Fruit fly (Drosophila melanogaster): Measurements from ENCODE around the gene CG5282.

The CG5282 gene

dm6 chr3L:20471499-20472313 is 45.8 kb upstream of the CG5282 start (continued):
- peak; percentile 72 for TF ChIP-seq CG12236 (GFP tag; optimal IDR thresholded peaks at IDR 0.05)
- no peak for TF ChIP-seq cas (GFP tag; IDR thresholded peaks at IDR 0.05)
- no peak for TF ChIP-seq sob (GFP tag; IDR thresholded peaks at IDR 0.05)
- peak; percentile 95 for TF ChIP-seq sens (GFP tag)
- no peak for TF ChIP-seq klu (GFP tag; IDR thresholded peaks at IDR 0.05)
- peak; percentile 7 for TF ChIP-seq CG4424 (GFP tag; optimal IDR thresholded peaks at IDR 0.05)
- peak; percentile 33 for TF ChIP-seq Nf-YB (GFP tag; optimal IDR thresholded peaks at IDR 0.05)
- peak; percentile 46 for TF ChIP-seq CG9609 (GFP tag; optimal IDR thresholded peaks at IDR 0.05)
- TF ChIP-seq bowl (GFP tag; IDR thresholded peaks at IDR 0.05) = 0 out of 2 replicates have a peak, but pooled peaks have one; percentile 22
- TF ChIP-seq CG12659 (GFP tag; optimal IDR thresholded peaks at IDR 0.05) = peak; percentile 25
- no peak for TF ChIP-seq abd-A (tag; optimal IDR thresholded peaks at IDR 0.05)
- 0 out of 3 replicates have a peak, but pooled peaks have one; percentile 56 for TF ChIP-seq otp (GFP tag; IDR thresholded peaks at IDR 0.05)
- peak; percentile 60 for TF ChIP-seq NC2α (GFP tag; optimal IDR thresholded peaks at IDR 0.05)
- TF ChIP-seq Oaz (GFP tag; IDR thresholded peaks at IDR 0.05) = no peak
- TF ChIP-seq CG6175 (GFP tag; IDR thresholded peaks at IDR 0.05) = no peak
- peak; percentile 12 for TF ChIP-seq trh (GFP tag; optimal IDR thresholded peaks at IDR 0.05)
- peak; percentile 70 for TF ChIP-seq dmrt11E (tag; optimal IDR thresholded peaks at IDR 0.05)
- TF ChIP-seq CG1233 (GFP tag; optimal IDR thresholded peaks at IDR 0.05) = peak; percentile 69
- peak; percentile 25 for TF ChIP-seq zen (tag; optimal IDR thresholded peaks at IDR 0.05)
- TF ChIP-seq CG10654 (GFP tag; optimal IDR thresholded peaks at IDR 0.05) = peak; percentile 46
- peak; percentile 30 for TF ChIP-seq CG12219 (GFP tag; optimal IDR thresholded peaks at IDR 0.05)
- peak; percentile 46 for TF ChIP-seq da (GFP tag; optimal IDR thresholded peaks at IDR 0.05)
- peak; percentile 61; the same call in 1 of the 2 replicates for TF ChIP-seq CG31441 (GFP tag; IDR thresholded peaks at IDR 0.05)
- peak; percentile 53 for TF ChIP-seq CG18619 (GFP tag; optimal IDR thresholded peaks at IDR 0.05)
- TF ChIP-seq jumu (GFP tag; optimal IDR thresholded peaks at IDR 0.05) = peak; percentile 38
- TF ChIP-seq Xrp1 (GFP tag; IDR thresholded peaks at IDR 0.05) = peak; percentile 57
- TF ChIP-seq ci (GFP tag; IDR thresholded peaks at IDR 0.05) = peak; percentile 86
- peak; percentile 21; the same call in 1 of the 2 replicates for TF ChIP-seq CG4360 (GFP tag; IDR thresholded peaks at IDR 0.05)
- TF ChIP-seq sna (GFP tag; IDR thresholded peaks at IDR 0.05; ENCODE audit: partially characterized antibody) = no peak
- no peak for TF ChIP-seq NFAT (GFP tag; IDR thresholded peaks at IDR 0.05)
- peak; percentile 32 for TF ChIP-seq ewg (GFP tag; optimal IDR thresholded peaks at IDR 0.05)
- TF ChIP-seq bab2 (GFP tag; optimal IDR thresholded peaks at IDR 0.05) = peak; percentile 81
- peak; percentile 50 for TF ChIP-seq p53 (GFP tag; optimal IDR thresholded peaks at IDR 0.05)
- peak; percentile 57 for TF ChIP-seq CG13296 (GFP tag; optimal IDR thresholded peaks at IDR 0.05)
- peak; percentile 34 for TF ChIP-seq HLH54F (GFP tag; optimal IDR thresholded peaks at IDR 0.05)
- TF ChIP-seq grau (tag; optimal IDR thresholded peaks at IDR 0.05) = peak; percentile 54
- peak; percentile 48 for TF ChIP-seq MTF-1 (GFP tag; optimal IDR thresholded peaks at IDR 0.05; ENCODE audit: borderline replicate concordance)
- TF ChIP-seq disco-r (GFP tag; optimal IDR thresholded peaks at IDR 0.05) = peak; percentile 61
- no peak for TF ChIP-seq yki (optimal IDR thresholded peaks at IDR 0.05)
- TF ChIP-seq CG17361 (GFP tag; IDR thresholded peaks at IDR 0.05) = peak; percentile 77
- TF ChIP-seq D (optimal IDR thresholded peaks at IDR 0.05) = no peak
- peak; percentile 34 for TF ChIP-seq D (GFP tag; optimal IDR thresholded peaks at IDR 0.05)
- TF ChIP-seq Jarid2 (GFP tag; optimal IDR thresholded peaks at IDR 0.05) = no peak
- TF ChIP-seq CG7745 (tag; optimal IDR thresholded peaks at IDR 0.05) = peak; percentile 20
- TF ChIP-seq crc (GFP tag; optimal IDR thresholded peaks at IDR 0.05) = peak; percentile 0
- no peak for TF ChIP-seq danr (GFP tag; IDR thresholded peaks at IDR 0.05)
- peak; percentile 80 for TF ChIP-seq CG2202 (tag; optimal IDR thresholded peaks at IDR 0.05)
- peak; percentile 58 for TF ChIP-seq oc (tag; optimal IDR thresholded peaks at IDR 0.05)
- TF ChIP-seq shn (GFP tag; optimal IDR thresholded peaks at IDR 0.05) = peak; percentile 40
- peak; percentile 83 for TF ChIP-seq Meics (GFP tag; optimal IDR thresholded peaks at IDR 0.05)

Data from whole organism, embryonic.